Fruit fly (Drosophila melanogaster) whole organism, adult: ENCODE results near the gene Pdhb.
A peak's percentile ranks its signal among the peaks of the same experiment; 100 is the strongest.

Experiments used
- CG11617 ChIP-seq: fragments of 200-800 bp; sonication (Bioruptor generic); optimal IDR thresholded peaks from 2 replicates; lab custom pipeline; 2017; ENCODE audit warnings: mild to moderate bottlenecking, missing biosample characterization, missing genetic modification reagents, missing genetic modification characterization
- CG12768 ChIP-seq: fragments of 200-800 bp; sonication (Bioruptor generic); optimal IDR thresholded peaks from 2 replicates; lab custom pipeline; 2017; ENCODE audit warnings: missing biosample characterization, missing genetic modification characterization, mild to moderate bottlenecking, moderate library complexity, missing genetic modification reagents
- CG14711 ChIP-seq: fragments of 200-800 bp; sonication (Bioruptor generic); optimal IDR thresholded peaks from 2 replicates; lab custom pipeline; 2018; ENCODE audit warnings: missing biosample characterization, mild to moderate bottlenecking, missing genetic modification characterization, moderate library complexity
- CG1620 ChIP-seq: fragments of 200-800 bp; sonication (Bioruptor generic); optimal IDR thresholded peaks from 2 replicates; lab custom pipeline; 2016; ENCODE audit warnings: missing biosample characterization, missing genetic modification characterization
- CG33017 ChIP-seq: fragments of 200-800 bp; sonication (Bioruptor generic); optimal IDR thresholded peaks from 2 replicates; lab custom pipeline; 2018; ENCODE audit warnings: missing biosample characterization, mild to moderate bottlenecking, missing genetic modification characterization, moderate library complexity
- CG5204 ChIP-seq: fragments of 200-800 bp; sonication (Bioruptor generic); optimal IDR thresholded peaks from 2 replicates; lab custom pipeline; 2016; ENCODE audit warnings: missing biosample characterization, missing genetic modification characterization
- CG7045 ChIP-seq: fragments of 200-800 bp; sonication (Bioruptor generic); optimal IDR thresholded peaks from 2 replicates; lab custom pipeline; 2017; ENCODE audit warnings: missing biosample characterization, mild to moderate bottlenecking, missing genetic modification characterization
- CG7101 ChIP-seq: fragments of 200-800 bp; sonication (Bioruptor generic); optimal IDR thresholded peaks from 2 replicates; lab custom pipeline; 2018; ENCODE audit warnings: missing biosample characterization, mild to moderate bottlenecking, missing genetic modification characterization, moderate library complexity
- Clk ChIP-seq: fragments of 200-800 bp; sonication (Bioruptor generic); optimal IDR thresholded peaks from 2 replicates; lab custom pipeline; 2017; ENCODE audit warnings: missing biosample characterization, missing genetic modification characterization
- Crg-1 ChIP-seq: fragments of 200-800 bp; sonication (Bioruptor generic); optimal IDR thresholded peaks from 2 replicates; lab custom pipeline; 2016; ENCODE audit warnings: missing biosample characterization, missing genetic modification characterization
- Hr96 ChIP-seq: fragments of 200-800 bp; sonication (Bioruptor generic); optimal IDR thresholded peaks from 2 replicates; lab custom pipeline; 2016; ENCODE audit warnings: missing biosample characterization, missing genetic modification characterization
- Mnt ChIP-seq: fragments of 200-800 bp; sonication (Bioruptor generic); optimal IDR thresholded peaks from 2 replicates; lab custom pipeline; 2016; ENCODE audit warnings: missing biosample characterization, mild to moderate bottlenecking, missing genetic modification characterization
- bab1 ChIP-seq: fragments of 200-800 bp; sonication (Bioruptor generic); optimal IDR thresholded peaks from 3 replicates; lab custom pipeline; 2019; ENCODE audit warnings: missing biosample characterization, mild to moderate bottlenecking, missing genetic modification characterization, moderate library complexity
- cic ChIP-seq: fragments of 200-800 bp; sonication (Bioruptor generic); optimal IDR thresholded peaks from 2 replicates; lab custom pipeline; 2017; ENCODE audit warnings: missing biosample characterization, mild to moderate bottlenecking, missing genetic modification characterization, moderate library complexity
- cnc ChIP-seq, 2 experiments: fragments of >200 bp; optimal IDR thresholded peaks; 2 replicates each; lab custom pipeline; 2017
- kay ChIP-seq: fragments of 200-800 bp; sonication (Bioruptor generic); peaks from one replicate; lab custom pipeline; 2016; ENCODE audit warnings: missing biosample characterization, missing genetic modification characterization, borderline replicate concordance
- ovo ChIP-seq: fragments of 200-800 bp; sonication (Bioruptor generic); optimal IDR thresholded peaks from 2 replicates; lab custom pipeline; 2016; ENCODE audit warnings: missing biosample characterization, missing genetic modification characterization
- pad ChIP-seq: fragments of 200-800 bp; sonication (Bioruptor generic); optimal IDR thresholded peaks from 3 replicates; lab custom pipeline; 2017; ENCODE audit warnings: missing biosample characterization, missing genetic modification characterization, mild to moderate bottlenecking, moderate library complexity, missing genetic modification reagents
- tj ChIP-seq: fragments of 200-800 bp; sonication (Bioruptor generic); optimal IDR thresholded peaks from 3 replicates; lab custom pipeline; 2017; ENCODE audit warnings: missing biosample characterization, mild to moderate bottlenecking, missing genetic modification characterization, moderate library complexity
- toe ChIP-seq: fragments of 200-800 bp; sonication (Bioruptor generic); optimal IDR thresholded peaks from 2 replicates; lab custom pipeline; 2016; ENCODE audit warnings: missing biosample characterization, missing genetic modification characterization

Gene Pdhb

DNA sequence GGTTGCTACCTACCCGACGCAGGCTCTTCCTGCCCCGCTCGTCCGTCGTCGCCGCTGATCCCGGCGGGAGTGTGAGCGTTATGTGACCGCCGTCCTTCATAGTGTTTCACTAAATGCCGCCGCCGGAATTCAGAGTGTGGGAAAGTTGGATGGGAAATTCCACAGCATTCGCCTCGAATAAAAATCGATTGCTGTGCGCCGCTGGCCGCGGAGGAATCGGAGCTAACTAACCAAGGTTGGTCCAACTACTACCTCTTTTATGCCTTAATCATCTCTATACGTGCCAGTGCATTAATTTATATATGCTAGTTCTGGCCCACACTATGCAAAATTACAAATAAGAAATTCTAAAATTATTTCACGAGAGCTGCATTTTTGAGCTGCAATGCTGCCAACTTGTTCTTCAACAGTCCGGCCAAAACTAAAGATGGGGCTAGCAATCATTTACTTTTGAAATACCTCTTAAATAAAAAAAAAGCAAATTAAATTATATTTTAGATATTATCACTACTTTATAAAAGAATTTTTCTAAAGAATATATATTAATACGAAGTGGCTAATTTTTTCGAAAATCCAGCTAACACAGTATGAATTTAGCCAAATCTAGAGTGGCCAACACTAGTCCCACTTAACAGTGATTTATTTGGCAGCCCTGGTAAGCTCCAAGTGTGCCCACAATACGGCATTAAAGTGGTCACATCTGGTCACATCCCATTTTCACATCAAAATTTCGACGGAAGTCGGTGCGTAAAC lies at the start of gene Pdhb, which contains the start of gene alpha-Man-Ib:
Gene Pdhb, plus strand, starts transcription at position 674 of the 753 bp plus-strand sequence.
Gene alpha-Man-Ib, minus strand, starts transcription at position 425 of the 753 bp plus-strand sequence.
- TF ChIP-seq CG14711 (tag; lab: Kevin White, UChicago): peak; percentile 74
- TF ChIP-seq toe (GFP tag; lab: Kevin White, UChicago): no peak
- TF ChIP-seq cic (GFP tag; lab: Kevin White, UChicago): peak; percentile 22
- TF ChIP-seq cnc (optimal IDR thresholded peaks at IDR 0.05; lab: Kevin White, UChicago): no peak
- TF ChIP-seq Hr96 (GFP tag; lab: Kevin White, UChicago): peak; percentile 41
- peak; percentile 78 for TF ChIP-seq bab1 (GFP tag; lab: Kevin White, UChicago)
- TF ChIP-seq CG5204 (GFP tag; lab: Kevin White, UChicago): no peak
- peak; percentile 72 for TF ChIP-seq CG33017 (tag; lab: Kevin White, UChicago)
- peak; percentile 60 for TF ChIP-seq ovo
- TF ChIP-seq Mnt (GFP tag; lab: Kevin White, UChicago): peak; percentile 71
- peak; percentile 73 for TF ChIP-seq CG11617
- peak; percentile 50 for TF ChIP-seq Clk (GFP tag; lab: Kevin White, UChicago)
- peak; percentile 85 for TF ChIP-seq CG7101 (tag; lab: Kevin White, UChicago)
- peak; percentile 56 for TF ChIP-seq pad (GFP tag; lab: Kevin White, UChicago)
- peak; percentile 71 for TF ChIP-seq CG12768 (GFP tag; lab: Kevin White, UChicago)
- no peak for TF ChIP-seq kay
- peak; percentile 78 for TF ChIP-seq CG7045 (GFP tag; lab: Kevin White, UChicago)
- TF ChIP-seq tj (GFP tag; lab: Kevin White, UChicago): peak; percentile 63
- peak; percentile 59 for TF ChIP-seq Crg-1 (GFP tag; lab: Kevin White, UChicago)
- peak; percentile 64 for TF ChIP-seq CG1620 (GFP tag; lab: Kevin White, UChicago)

DNA sequence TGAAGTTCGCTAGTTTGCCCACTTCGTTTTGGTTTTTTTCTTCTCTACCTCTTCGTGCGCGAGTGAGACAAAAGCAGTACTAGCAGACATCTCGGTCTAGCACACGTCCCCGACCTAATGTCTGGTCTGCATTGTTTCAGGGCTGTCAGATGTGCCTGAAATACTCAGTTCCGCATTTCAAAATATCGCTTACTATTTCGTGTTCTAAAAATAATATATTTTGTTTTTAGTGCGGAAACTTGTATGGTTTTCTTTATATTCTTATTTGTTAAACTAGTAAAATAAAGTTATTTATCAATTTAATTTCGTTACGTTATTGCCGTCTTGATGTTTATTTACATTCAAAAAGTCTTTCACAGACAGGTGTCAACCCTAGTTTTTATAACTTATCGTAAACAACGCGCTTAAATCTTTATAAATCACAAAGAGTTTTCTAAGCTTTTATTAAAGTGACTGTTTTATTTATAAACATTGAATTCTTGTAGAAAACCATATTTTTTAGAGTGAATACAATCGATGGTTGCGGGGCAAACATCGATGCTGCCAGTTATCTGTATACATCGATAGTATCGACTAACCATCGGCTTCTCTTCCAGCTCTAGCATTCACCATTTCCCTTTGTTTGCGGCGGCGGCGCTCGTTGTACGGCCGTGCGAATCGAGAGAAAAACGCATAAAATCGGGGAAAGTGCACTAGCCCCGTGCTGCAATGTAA lies 49.5 kb upstream of the Pdhb start:
- TF ChIP-seq Crg-1 (GFP tag; lab: Kevin White, UChicago) (peak; percentile 37), CG12768 (GFP tag; lab: Kevin White, UChicago) (peak; percentile 83), cic (GFP tag; lab: Kevin White, UChicago) (no peak), toe (GFP tag; lab: Kevin White, UChicago) (peak; percentile 82), CG7045 (GFP tag; lab: Kevin White, UChicago) (peak; percentile 77), CG33017 (tag; lab: Kevin White, UChicago) (peak; percentile 84), CG7101 (tag; lab: Kevin White, UChicago) (peak; percentile 85), cnc (optimal IDR thresholded peaks at IDR 0.05; lab: Kevin White, UChicago) (no peak), bab1 (GFP tag; lab: Kevin White, UChicago) (peak; percentile 69), tj (GFP tag; lab: Kevin White, UChicago) (peak; percentile 86), ovo (peak; percentile 26), pad (GFP tag; lab: Kevin White, UChicago) (peak; percentile 71), Hr96 (GFP tag; lab: Kevin White, UChicago) (peak; percentile 73), CG14711 (tag; lab: Kevin White, UChicago) (peak; percentile 95), Mnt (GFP tag; lab: Kevin White, UChicago) (peak; percentile 53), CG11617 (peak; percentile 91), CG1620 (GFP tag; lab: Kevin White, UChicago) (peak; percentile 35), kay (no peak), Clk (GFP tag; lab: Kevin White, UChicago) (peak; percentile 57), CG5204 (GFP tag; lab: Kevin White, UChicago) (peak; percentile 82)

DNA sequence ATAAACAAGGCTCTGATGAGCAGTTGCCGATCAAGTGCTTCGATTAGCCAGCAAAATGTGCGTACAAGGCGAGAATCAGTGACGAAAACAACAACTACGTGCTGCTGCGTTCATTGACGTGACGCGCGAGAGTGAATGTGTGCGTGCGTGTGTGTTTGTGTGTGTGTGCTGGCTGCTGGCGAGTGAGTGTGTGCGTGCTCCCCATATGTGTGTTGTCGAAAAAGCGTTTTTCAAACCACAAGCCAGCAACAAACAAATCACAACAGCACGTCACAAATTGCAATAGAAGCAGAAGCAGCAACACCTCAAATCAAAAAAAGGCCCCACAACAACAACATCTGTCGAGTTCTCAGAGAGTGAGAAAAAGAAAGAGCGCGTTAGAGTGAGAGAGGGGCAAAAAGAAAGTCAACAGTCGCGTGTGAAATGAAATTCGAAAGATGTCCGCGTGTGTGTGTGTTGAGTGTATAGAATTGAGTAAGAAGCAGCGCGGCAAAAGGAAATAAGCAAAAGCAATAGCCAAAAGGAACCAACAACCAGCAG lies 48.9 kb upstream of the Pdhb start:
- no peak for TF ChIP-seq tj (GFP tag; lab: Kevin White, UChicago)
- no peak for TF ChIP-seq CG1620 (GFP tag; lab: Kevin White, UChicago)
- TF ChIP-seq Clk (GFP tag; lab: Kevin White, UChicago): no peak
- TF ChIP-seq Crg-1 (GFP tag; lab: Kevin White, UChicago): no peak
- no peak for TF ChIP-seq CG11617
- no peak for TF ChIP-seq Mnt (GFP tag; lab: Kevin White, UChicago)
- TF ChIP-seq bab1 (GFP tag; lab: Kevin White, UChicago): no peak
- TF ChIP-seq CG7101 (tag; lab: Kevin White, UChicago): no peak
- no peak for TF ChIP-seq CG12768 (GFP tag; lab: Kevin White, UChicago)
- TF ChIP-seq CG7045 (GFP tag; lab: Kevin White, UChicago): no peak
- TF ChIP-seq CG14711 (tag; lab: Kevin White, UChicago): no peak
- no peak for TF ChIP-seq CG33017 (tag; lab: Kevin White, UChicago)

DNA sequence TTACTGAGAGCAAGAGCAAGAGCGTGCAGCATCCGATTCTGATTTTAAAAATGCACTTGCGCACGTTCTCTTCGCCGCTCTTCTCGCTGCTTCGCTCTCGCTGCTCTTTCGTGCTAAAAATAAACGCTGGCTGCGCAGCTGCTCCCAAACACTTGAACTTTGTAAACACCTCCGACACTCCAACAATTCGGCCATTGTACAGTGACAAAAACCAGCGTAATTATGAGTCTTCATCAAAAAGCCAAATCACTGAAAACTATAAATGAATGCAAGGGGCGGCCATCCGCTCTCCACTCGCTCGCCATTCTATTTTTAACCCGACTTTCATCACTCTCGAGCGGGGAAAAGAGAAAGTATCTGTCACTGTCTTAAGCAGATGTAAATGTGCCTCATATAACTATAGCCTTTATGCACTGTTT lies 48.2 kb upstream of the Pdhb start:
- peak; percentile 24 for TF ChIP-seq Clk (GFP tag; lab: Kevin White, UChicago)
- TF ChIP-seq CG12768 (GFP tag; lab: Kevin White, UChicago): peak; percentile 1
- TF ChIP-seq kay: no peak
- TF ChIP-seq ovo: no peak
- no peak for TF ChIP-seq cnc (optimal IDR thresholded peaks at IDR 0.05; lab: Kevin White, UChicago)
- TF ChIP-seq CG11617: no peak
- peak; percentile 15 for TF ChIP-seq CG7045 (GFP tag; lab: Kevin White, UChicago)
- no peak for TF ChIP-seq CG5204 (GFP tag; lab: Kevin White, UChicago)

DNA sequence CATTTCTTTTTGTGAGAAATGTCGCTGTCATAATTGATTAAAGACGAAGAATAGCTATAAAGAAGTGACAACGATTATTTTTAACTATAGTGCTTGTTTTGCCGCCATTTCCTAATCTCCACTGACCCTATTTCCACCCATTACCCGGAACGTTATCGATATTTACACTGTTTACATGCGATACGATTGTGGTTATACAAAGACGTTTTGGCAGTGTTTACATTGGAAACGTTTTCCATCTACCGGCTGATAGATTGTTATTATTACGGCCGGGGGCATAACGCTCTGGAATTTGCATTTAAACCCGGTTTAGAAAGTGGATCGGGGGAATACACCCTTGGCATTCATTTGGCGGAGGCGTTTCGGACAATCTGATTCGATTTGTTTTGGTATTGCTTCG lies 46.6 kb upstream of the Pdhb start:
- no peak for TF ChIP-seq toe (GFP tag; lab: Kevin White, UChicago)
- no peak for TF ChIP-seq CG12768 (GFP tag; lab: Kevin White, UChicago)
- TF ChIP-seq pad (GFP tag; lab: Kevin White, UChicago): peak; percentile 7
- no peak for TF ChIP-seq CG7101 (tag; lab: Kevin White, UChicago)
- TF ChIP-seq Crg-1 (GFP tag; lab: Kevin White, UChicago): peak; percentile 63
- no peak for TF ChIP-seq tj (GFP tag; lab: Kevin White, UChicago)
- TF ChIP-seq CG5204 (GFP tag; lab: Kevin White, UChicago): no peak
- TF ChIP-seq cic (GFP tag; lab: Kevin White, UChicago): peak; percentile 69
- TF ChIP-seq ovo: peak; percentile 65
- no peak for TF ChIP-seq kay
- no peak for TF ChIP-seq Hr96 (GFP tag; lab: Kevin White, UChicago)
- TF ChIP-seq Clk (GFP tag; lab: Kevin White, UChicago): no peak
- TF ChIP-seq CG11617: no peak
- peak; percentile 32 for TF ChIP-seq Mnt (GFP tag; lab: Kevin White, UChicago)
- TF ChIP-seq bab1 (GFP tag; lab: Kevin White, UChicago): no peak
